Worm (Caenorhabditis elegans): ENCODE data around the gene srg-7.

Gene srg-7

DNA sequence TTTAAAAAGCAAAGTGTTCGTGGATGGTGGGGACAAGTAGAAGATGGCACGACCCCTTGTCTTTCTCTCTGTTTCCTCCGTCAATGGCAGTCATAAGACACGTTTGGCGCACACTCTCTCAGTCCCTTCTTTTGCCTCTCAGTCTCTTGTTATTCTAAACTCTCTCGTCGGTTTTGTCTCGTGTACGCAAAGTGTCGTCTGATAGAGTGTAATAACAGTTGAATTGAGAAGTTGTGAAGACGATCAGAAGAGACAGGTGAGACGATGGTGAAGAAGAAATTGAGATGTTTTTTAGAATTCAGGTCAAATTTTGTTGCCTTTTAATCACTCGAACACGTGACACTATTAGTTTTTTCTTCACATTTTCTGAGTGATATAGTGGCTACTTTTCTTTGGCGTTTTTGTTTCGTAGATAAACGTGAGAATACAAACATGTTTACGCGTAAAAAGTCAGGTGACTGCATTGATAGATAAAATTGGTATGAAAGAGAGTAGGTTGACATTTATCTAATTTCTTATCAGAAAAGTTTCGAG lies 35.2 kb upstream of the srg-7 start, which contains the start of gene F47D12.9 (continued):
- TF ChIP-seq rbr-2 (tag; optimal IDR thresholded peaks at IDR 0.05): peak; percentile 56
- TF ChIP-seq nhr-102 (tag; optimal IDR thresholded peaks at IDR 0.05): peak; percentile 55
- TF ChIP-seq Y75B8A.6 (GFP tag; IDR thresholded peaks at IDR 0.05): no peak
- TF ChIP-seq dmd-6 (GFP tag; IDR thresholded peaks at IDR 0.05): peak; percentile 73; the same call in 1 of the 2 replicates
- TF ChIP-seq zfp-3 (GFP tag; conservative IDR thresholded peaks at IDR 0.05): 0 out of 2 replicates have a peak, but pooled peaks have one; percentile 5
- TF ChIP-seq Y105C5A.15 (GFP tag; IDR thresholded peaks at IDR 0.05): 0 out of 2 replicates have a peak, but pooled peaks have one; percentile 7
- TF ChIP-seq jun-1 (tag; optimal IDR thresholded peaks at IDR 0.05): peak; percentile 12
- peak; percentile 84 for TF ChIP-seq nhr-28 (tag; optimal IDR thresholded peaks at IDR 0.05)
- TF ChIP-seq unc-62 (GFP tag; optimal IDR thresholded peaks at IDR 0.05 in 1 of 2): peak in 1 of 2 experiments; percentile 80
- TF ChIP-seq unc-62 (tag; optimal IDR thresholded peaks at IDR 0.05): no peak

DNA sequence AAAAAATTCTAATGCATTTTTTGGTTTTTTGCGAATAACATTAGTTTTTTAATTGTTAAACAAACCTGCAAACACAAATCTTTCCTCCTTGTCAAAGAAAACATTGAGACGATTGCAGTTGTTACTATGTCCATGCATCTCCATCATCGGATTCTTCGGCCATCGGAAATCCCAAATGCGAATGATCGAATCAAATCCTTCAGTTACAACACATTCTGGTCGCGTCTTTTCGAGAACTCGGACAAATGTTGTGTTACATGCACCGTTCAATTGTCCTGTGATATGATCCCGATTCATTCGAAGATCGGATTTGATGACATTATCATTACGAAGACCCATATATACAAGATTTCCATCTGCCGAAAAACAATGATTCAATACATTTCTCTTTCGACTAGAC lies 32.3 kb upstream of the srg-7 start:
- no peak for TF ChIP-seq ZK337.2 (GFP tag; IDR thresholded peaks at IDR 0.05)
- TF ChIP-seq dve-1 (tag; optimal IDR thresholded peaks at IDR 0.05; ENCODE audit: insufficient read depth): no peak
- peak; percentile 98 for TF ChIP-seq aha-1 (tag)
- no peak for TF ChIP-seq snpc-1.2 (GFP tag; IDR thresholded peaks at IDR 0.05)
- peak; percentile 5 for TF ChIP-seq ama-1 (optimal IDR thresholded peaks at IDR 0.05)
- TF ChIP-seq F26F4.8 (GFP tag; conservative IDR thresholded peaks at IDR 0.05): no peak

DNA sequence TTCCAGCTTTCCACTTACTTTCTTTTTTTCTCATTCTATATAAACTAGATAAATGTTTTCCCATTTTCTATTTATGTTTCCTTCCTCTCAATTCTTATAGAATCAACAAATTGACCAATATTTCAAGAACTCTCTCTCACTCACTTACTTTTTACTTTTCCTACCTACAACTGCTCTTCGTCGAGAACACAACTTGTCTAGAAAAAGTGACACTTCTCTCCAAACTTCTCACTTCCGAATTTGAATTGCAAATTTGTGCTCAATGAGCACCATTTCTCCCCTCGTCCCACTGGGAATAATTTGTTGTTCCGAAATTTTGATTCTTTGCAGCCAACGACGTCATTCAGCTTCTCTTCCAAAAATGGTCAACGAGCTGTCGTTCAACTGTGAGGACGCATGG lies 30.2 kb upstream of the srg-7 start, which contains the start of gene F47D12.3:
Gene F47D12.3 (plus strand): TSS at position 331 of the 400 bp plus-strand sequence.
- TF ChIP-seq Y105C5A.15 (GFP tag; IDR thresholded peaks at IDR 0.05) (no peak), D1046.2 (GFP tag; IDR thresholded peaks at IDR 0.05) (no peak), ceh-20 (GFP tag; IDR thresholded peaks at IDR 0.05) (peak; percentile 18; the same call in 1 of the 2 replicates), nhr-10 (tag; optimal IDR thresholded peaks at IDR 0.05) (no peak), nhr-25 (tag; optimal IDR thresholded peaks at IDR 0.05; ENCODE audit: borderline replicate concordance, insufficient read depth) (no peak), nhr-11 (tag; optimal IDR thresholded peaks at IDR 0.05) (no peak), F37D6.2 (tag; optimal IDR thresholded peaks at IDR 0.05) (no peak), unc-62 (GFP tag; optimal IDR thresholded peaks at IDR 0.05 in 1 of 2) (peak in 1 of 2 experiments; percentile 97), unc-62 (tag; optimal IDR thresholded peaks at IDR 0.05) (no peak)

DNA sequence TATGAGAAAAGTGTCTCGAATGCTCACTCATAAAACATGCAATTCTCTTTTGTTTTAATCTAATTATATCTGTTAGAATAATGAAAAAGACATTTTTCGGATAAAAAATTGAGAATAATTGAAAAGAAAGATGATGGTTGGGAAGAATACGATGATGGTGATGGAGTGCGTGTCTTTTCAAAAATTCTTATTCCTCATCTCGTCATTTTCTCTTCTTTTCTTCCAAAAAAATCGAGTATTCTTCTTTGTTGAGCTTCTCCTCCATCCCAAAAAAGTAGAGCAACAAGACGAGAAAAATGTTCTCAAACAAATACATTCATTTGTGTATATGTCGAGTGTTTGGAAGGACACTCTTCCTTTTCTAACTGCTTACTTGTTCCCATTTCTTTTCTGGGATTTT lies 29.6 kb upstream of the srg-7 start:
- no peak for TF ChIP-seq unc-39 (tag; optimal IDR thresholded peaks at IDR 0.05)
- no peak for TF ChIP-seq Y75B8A.6 (GFP tag; IDR thresholded peaks at IDR 0.05)
- TF ChIP-seq aha-1 (tag): no peak
- TF ChIP-seq dpl-1 (GFP tag; optimal IDR thresholded peaks at IDR 0.05): no peak
- no peak for TF ChIP-seq snpc-1.2 (GFP tag; IDR thresholded peaks at IDR 0.05)
- no peak for TF ChIP-seq mxl-3 (GFP tag; optimal IDR thresholded peaks at IDR 0.05)
- no peak for TF ChIP-seq lim-7 (GFP tag; IDR thresholded peaks at IDR 0.05)
- peak in 1 of 2 experiments; percentile 91 for TF ChIP-seq unc-62 (GFP tag; optimal IDR thresholded peaks at IDR 0.05 in 1 of 2)
- no peak for TF ChIP-seq unc-62 (tag; optimal IDR thresholded peaks at IDR 0.05)
- no peak for TF ChIP-seq zfp-2 (tag; optimal IDR thresholded peaks at IDR 0.05)
- no peak for TF ChIP-seq zfp-3 (GFP tag; conservative IDR thresholded peaks at IDR 0.05)
- peak; percentile 20 for TF ChIP-seq fkh-10 (GFP tag; optimal IDR thresholded peaks at IDR 0.05)
- TF ChIP-seq ztf-11 (tag; optimal IDR thresholded peaks at IDR 0.05): no peak
- TF ChIP-seq lir-3 (tag; optimal IDR thresholded peaks at IDR 0.05): no peak

DNA sequence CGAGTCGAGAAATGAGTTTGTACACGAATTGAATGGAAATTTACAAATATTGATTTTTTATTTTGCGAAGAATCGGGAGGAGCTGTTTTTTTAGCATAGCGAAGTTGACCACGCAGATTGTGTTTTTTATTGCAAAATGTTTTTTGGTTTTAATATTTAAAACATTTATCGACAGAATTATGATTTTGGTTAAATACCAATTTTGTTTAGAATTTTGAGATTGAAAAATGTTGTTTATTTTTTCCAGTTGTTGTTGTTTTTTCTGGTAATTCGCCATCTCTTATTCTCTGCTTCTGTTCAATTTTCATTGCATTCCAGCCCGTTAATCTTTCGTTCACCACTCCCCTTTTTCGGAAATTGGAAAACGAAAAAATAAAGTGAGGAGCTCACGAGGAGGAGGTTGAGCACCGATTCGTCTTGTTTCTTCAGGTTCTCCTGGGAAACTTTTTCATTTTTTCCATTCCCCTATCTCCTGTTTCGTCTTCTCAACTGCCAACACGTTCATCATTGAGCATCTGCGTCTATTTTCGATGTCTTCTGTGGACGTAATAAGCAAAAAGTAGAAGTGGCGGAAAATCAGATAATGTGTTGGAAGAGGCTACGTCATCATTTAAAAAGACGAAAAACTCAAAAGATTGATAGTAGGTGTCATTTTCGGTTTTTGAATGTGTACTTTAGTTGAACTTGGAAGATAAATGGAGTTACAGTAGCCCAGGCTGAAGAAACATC lies 28.2 kb upstream of the srg-7 start, which contains the start of gene F47D12.7:
Gene F47D12.7 (minus strand): TSS at position 51 of the 729 bp plus-strand sequence.
- no peak for TF ChIP-seq mdl-1 (tag; optimal IDR thresholded peaks at IDR 0.05)
- TF ChIP-seq unc-62 (GFP tag; optimal IDR thresholded peaks at IDR 0.05 in 1 of 2): peak in 1 of 2 experiments; percentile 97
- TF ChIP-seq unc-62 (tag; optimal IDR thresholded peaks at IDR 0.05): no peak
- 0 out of 2 replicates have a peak, but pooled peaks have one; percentile 15 for TF ChIP-seq ceh-20 (GFP tag; IDR thresholded peaks at IDR 0.05)
